Worm (Caenorhabditis elegans): ENCODE results near the gene srg-53.

DNA sequence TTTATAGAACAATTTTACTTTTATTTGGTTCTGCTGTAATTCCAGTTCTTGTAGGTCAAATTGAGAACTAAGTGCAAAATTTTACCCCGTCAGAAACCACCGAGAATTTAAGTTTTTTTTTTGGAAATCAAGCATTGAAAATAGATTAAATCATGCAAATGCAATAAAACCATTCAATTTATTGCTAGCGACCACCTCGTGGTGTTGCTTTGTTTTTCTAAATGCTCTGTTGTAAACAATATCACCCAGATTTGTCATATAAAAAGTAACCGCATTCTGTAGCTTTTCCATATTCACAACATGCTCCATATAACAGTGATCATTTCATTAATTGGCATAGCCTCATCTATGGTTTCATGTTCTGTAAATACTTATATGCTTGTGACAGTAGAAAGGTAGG is 29.8 kb upstream of the srg-53 start, which contains the start of gene srbc-12:
- TF ChIP-seq lin-35 (GFP tag; optimal IDR thresholded peaks at IDR 0.05) (no peak), nhr-90 (tag; optimal IDR thresholded peaks at IDR 0.05) (no peak), unc-62 (GFP tag; optimal IDR thresholded peaks at IDR 0.05) (no peak), attf-5 (GFP tag; optimal IDR thresholded peaks at IDR 0.05) (no peak), D2030.7 (GFP tag; IDR thresholded peaks at IDR 0.05) (no peak), rpc-1 (optimal IDR thresholded peaks at IDR 0.05) (no peak), rpc-1 (tag; optimal IDR thresholded peaks at IDR 0.05) (no peak), F22D6.2 (tag; optimal IDR thresholded peaks at IDR 0.05) (no peak), K11D2.4 (GFP tag; IDR thresholded peaks at IDR 0.05) (no peak), snpc-4 (GFP tag; optimal IDR thresholded peaks at IDR 0.05) (no peak), snpc-4 (tag; optimal IDR thresholded peaks at IDR 0.05) (no peak), ama-1 (optimal IDR thresholded peaks at IDR 0.05) (no peak), ama-1 (GFP tag; optimal IDR thresholded peaks at IDR 0.05) (no peak), tbx-9 (tag; optimal IDR thresholded peaks at IDR 0.05; ENCODE audit: borderline replicate concordance) (no peak)
